Fruit fly (Drosophila melanogaster): ENCODE results near the gene CG42680.

CG42680 gene

DNA sequence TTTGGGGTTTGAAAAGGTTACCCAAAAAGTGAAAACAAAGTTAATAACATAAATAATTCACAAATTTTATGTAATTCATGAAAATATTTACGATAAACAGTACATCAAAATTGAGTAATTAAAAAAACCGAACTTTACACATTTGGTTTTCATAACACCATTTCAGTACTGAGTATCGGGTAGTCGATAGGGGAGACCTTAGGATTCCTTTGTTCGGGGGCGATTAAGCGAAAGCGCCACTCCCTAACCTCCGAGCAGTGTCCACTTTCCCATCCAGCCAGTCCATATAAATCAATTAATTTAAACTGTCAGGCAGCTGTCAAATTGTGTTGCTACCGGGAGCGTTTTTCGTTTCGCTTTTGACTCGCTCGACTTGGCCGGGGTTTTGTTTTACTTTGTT lies 25.7 kb downstream of the CG42680 start (continued):
- TF ChIP-seq wor (GFP tag; IDR thresholded peaks at IDR 0.05) (0 out of 2 replicates have a peak, but pooled peaks have one; percentile 11), NC2β (GFP tag; optimal IDR thresholded peaks at IDR 0.05) (no peak), CG3281 (GFP tag; optimal IDR thresholded peaks at IDR 0.05) (no peak), gce (GFP tag; IDR thresholded peaks at IDR 0.05) (no peak), dpn (GFP tag; optimal IDR thresholded peaks at IDR 0.05) (peak in 1 of 2 experiments; percentile 32), Oli (tag; optimal IDR thresholded peaks at IDR 0.05) (peak; percentile 21), amos (GFP tag; IDR thresholded peaks at IDR 0.05; ENCODE audit: partially characterized antibody) (no peak), CG3838 (GFP tag; optimal IDR thresholded peaks at IDR 0.05) (no peak), pnt (GFP tag; optimal IDR thresholded peaks at IDR 0.05) (no peak), CG9797 (GFP tag; optimal IDR thresholded peaks at IDR 0.05) (no peak), CG18764 (GFP tag; optimal IDR thresholded peaks at IDR 0.05) (peak; percentile 15), jigr1 (GFP tag; IDR thresholded peaks at IDR 0.05) (no peak), CG8388 (GFP tag; optimal IDR thresholded peaks at IDR 0.05) (peak; percentile 70), CG1603 (tag; optimal IDR thresholded peaks at IDR 0.05) (no peak), CG2116 (GFP tag; optimal IDR thresholded peaks at IDR 0.05) (no peak), seq (GFP tag; IDR thresholded peaks at IDR 0.05) (no peak), Lhr (GFP tag; optimal IDR thresholded peaks at IDR 0.05) (no peak), Scr (GFP tag; IDR thresholded peaks at IDR 0.05; ENCODE audit: partially characterized antibody) (no peak), ftz-f1 (GFP tag; optimal IDR thresholded peaks at IDR 0.05) (no peak), Atf-2 (GFP tag; optimal IDR thresholded peaks at IDR 0.05) (no peak), fd96Cb (tag; optimal IDR thresholded peaks at IDR 0.05) (peak; percentile 51), Fer2 (tag; optimal IDR thresholded peaks at IDR 0.05) (no peak), bbx (GFP tag; IDR thresholded peaks at IDR 0.05; ENCODE audit: partially characterized antibody) (no peak), CG18262 (tag; optimal IDR thresholded peaks at IDR 0.05) (peak; percentile 84), bsh (GFP tag; optimal IDR thresholded peaks at IDR 0.05) (peak in 1 of 2 experiments; percentile 79), CG5180 (GFP tag; optimal IDR thresholded peaks at IDR 0.05) (no peak), Max (GFP tag; optimal IDR thresholded peaks at IDR 0.05) (peak; percentile 3), disco-r (GFP tag; optimal IDR thresholded peaks at IDR 0.05) (no peak), trh (GFP tag; optimal IDR thresholded peaks at IDR 0.05) (no peak), CG32532 (GFP tag; IDR thresholded peaks at IDR 0.05) (no peak), CG33213 (GFP tag; optimal IDR thresholded peaks at IDR 0.05) (no peak), Dfd (GFP tag; optimal IDR thresholded peaks at IDR 0.05) (no peak), CG11247 (GFP tag; IDR thresholded peaks at IDR 0.05) (no peak), CG10274 (GFP tag; optimal IDR thresholded peaks at IDR 0.05) (no peak), MTF-1 (GFP tag; optimal IDR thresholded peaks at IDR 0.05; ENCODE audit: borderline replicate concordance) (no peak), fru (optimal IDR thresholded peaks at IDR 0.05) (no peak), nau (GFP tag; optimal IDR thresholded peaks at IDR 0.05) (peak; percentile 29), CG14441 (GFP tag; IDR thresholded peaks at IDR 0.05) (no peak), zfh2 (GFP tag; optimal IDR thresholded peaks at IDR 0.05) (no peak), CG12391 (tag; optimal IDR thresholded peaks at IDR 0.05) (peak; percentile 61), insv (GFP tag; optimal IDR thresholded peaks at IDR 0.05) (no peak), Doc3 (GFP tag; IDR thresholded peaks at IDR 0.05; ENCODE audit: partially characterized antibody) (no peak), Xrp1 (GFP tag; IDR thresholded peaks at IDR 0.05) (peak; percentile 74), CG16779 (GFP tag; IDR thresholded peaks at IDR 0.05) (no peak), tx (GFP tag; optimal IDR thresholded peaks at IDR 0.05) (no peak), Meics (GFP tag; optimal IDR thresholded peaks at IDR 0.05) (no peak), Sry-β (GFP tag; optimal IDR thresholded peaks at IDR 0.05) (no peak), gt (GFP tag; IDR thresholded peaks at IDR 0.05) (no peak), CG34376 (GFP tag; optimal IDR thresholded peaks at IDR 0.05) (no peak), Dll (GFP tag; IDR thresholded peaks at IDR 0.05; ENCODE audit: partially characterized antibody) (no peak), CG9727 (GFP tag; optimal IDR thresholded peaks at IDR 0.05) (peak; percentile 71)
